Worm (Caenorhabditis elegans): ENCODE results near the gene lst-4.
A peak's percentile ranks its signal among the peaks of the same experiment; 100 is the strongest.

Gene lst-4

ce11 chrIV:14032620-14033501 lies 36.8 kb downstream of the lst-4 start (continued):
- no peak for TF ChIP-seq dox-1 (GFP tag; IDR thresholded peaks at IDR 0.05)
- TF ChIP-seq ccch-3 (GFP tag; optimal IDR thresholded peaks at IDR 0.05), result no peak
- peak; percentile 71 for TF ChIP-seq mcd-1 (GFP tag; IDR thresholded peaks at IDR 0.05)
- TF ChIP-seq hlh-26 (GFP tag; conservative IDR thresholded peaks at IDR 0.05), result no peak
- TF ChIP-seq Y56A3A.18 (GFP tag; IDR thresholded peaks at IDR 0.05), result no peak
- TF ChIP-seq nfyb-1 (GFP tag; IDR thresholded peaks at IDR 0.05), result peak; percentile 89
- TF ChIP-seq madf-3 (GFP tag; IDR thresholded peaks at IDR 0.05), result peak; percentile 83
- TF ChIP-seq T07F8.4 (tag; optimal IDR thresholded peaks at IDR 0.05), result no peak
- TF ChIP-seq egl-18 (GFP tag; IDR thresholded peaks at IDR 0.05), result no peak
- peak; percentile 58 for TF ChIP-seq ZK185.1 (tag; optimal IDR thresholded peaks at IDR 0.05; ENCODE audit: poor library complexity, severe bottlenecking)
- TF ChIP-seq aptf-3 (GFP tag; IDR thresholded peaks at IDR 0.05), result no peak
- peak; percentile 15; the same call in 1 of the 2 replicates for TF ChIP-seq sea-2 (GFP tag; IDR thresholded peaks at IDR 0.05)
- no peak for TF ChIP-seq madf-6 (GFP tag; IDR thresholded peaks at IDR 0.05)
- TF ChIP-seq Y53F4B.3 (GFP tag; IDR thresholded peaks at IDR 0.05), result no peak
- no peak for TF ChIP-seq dpff-1 (tag; optimal IDR thresholded peaks at IDR 0.05)
- TF ChIP-seq chd-7 (tag; optimal IDR thresholded peaks at IDR 0.05), result peak; percentile 78
- TF ChIP-seq lin-35 (GFP tag; optimal IDR thresholded peaks at IDR 0.05), result peak in 1 of 3 experiments; percentile 73
- no peak for TF ChIP-seq ceh-91 (GFP tag; IDR thresholded peaks at IDR 0.05)
- TF ChIP-seq lin-54 (GFP tag; optimal IDR thresholded peaks at IDR 0.05), result peak; percentile 53
- TF ChIP-seq Y67H2A.10 (GFP tag; conservative IDR thresholded peaks at IDR 0.05), result no peak
- TF ChIP-seq ceh-40 (GFP tag; IDR thresholded peaks at IDR 0.05), result no peak
- no peak for TF ChIP-seq F52B5.7 (tag; optimal IDR thresholded peaks at IDR 0.05)
- peak; percentile 32; the same call in 1 of the 2 replicates for TF ChIP-seq rcor-1 (GFP tag; IDR thresholded peaks at IDR 0.05)
- TF ChIP-seq nhr-27 (tag; optimal IDR thresholded peaks at IDR 0.05), result no peak
- TF ChIP-seq ets-4 (GFP tag; optimal IDR thresholded peaks at IDR 0.05), result no peak
- TF ChIP-seq let-607 (tag; optimal IDR thresholded peaks at IDR 0.05), result peak in 1 of 2 experiments; percentile 57
- no peak for TF ChIP-seq T26A5.8 (tag; optimal IDR thresholded peaks at IDR 0.05)
- TF ChIP-seq fkh-3 (tag; optimal IDR thresholded peaks at IDR 0.05), result no peak
- peak; percentile 58 for TF ChIP-seq K12H6.12 (tag; optimal IDR thresholded peaks at IDR 0.05)
- TF ChIP-seq lsy-27 (tag; optimal IDR thresholded peaks at IDR 0.05; ENCODE audit: borderline replicate concordance, insufficient read depth), result no peak
- no peak for TF ChIP-seq unc-62 (GFP tag; optimal IDR thresholded peaks at IDR 0.05)
- peak; percentile 2 for TF ChIP-seq tbp1 (GFP tag; optimal IDR thresholded peaks at IDR 0.05)
- 0 out of 2 replicates have a peak, but pooled peaks have one; percentile 32 for TF ChIP-seq bed-1 (GFP tag; IDR thresholded peaks at IDR 0.05)
- no peak for TF ChIP-seq nfya-1 (tag; optimal IDR thresholded peaks at IDR 0.05; ENCODE audit: borderline replicate concordance, insufficient read depth)
- TF ChIP-seq C06A6.2 (GFP tag; conservative IDR thresholded peaks at IDR 0.05), result peak; percentile 76
- no peak for TF ChIP-seq hlh-12 (tag; optimal IDR thresholded peaks at IDR 0.05)
- TF ChIP-seq F57A8.1 (GFP tag; optimal IDR thresholded peaks at IDR 0.05), result no peak
- no peak for TF ChIP-seq nhr-90 (tag; optimal IDR thresholded peaks at IDR 0.05)
- no peak for TF ChIP-seq zfh-2 (GFP tag; conservative IDR thresholded peaks at IDR 0.05)
- no peak for TF ChIP-seq ztf-6 (GFP tag; IDR thresholded peaks at IDR 0.05)

Measured in whole organism, young adult.